Worm (Caenorhabditis elegans) whole organism, late embryonic: ENCODE results near the gene cah-4.

Experiments used
- K02D7.2 ChIP-seq: sonication (generic microtip); optimal IDR thresholded peaks from 2 replicates; lab custom pipeline; 2017; ENCODE audit warnings: mild to moderate bottlenecking, missing genetic modification characterization, missing compliant biosample characterization
- T23F11.4 ChIP-seq: fragments of 200-800 bp; sonication (Bioruptor generic); optimal IDR thresholded peaks from 2 replicates; lab custom pipeline; 2018; ENCODE audit warnings: mild to moderate bottlenecking, missing genetic modification characterization, missing compliant biosample characterization
- Y22D7AL.16 ChIP-seq: sonication (generic microtip); optimal IDR thresholded peaks from 2 replicates; lab custom pipeline; 2016; ENCODE audit warnings: missing genetic modification characterization, missing compliant biosample characterization
- ahr-1 ChIP-seq: sonication (generic microtip); optimal IDR thresholded peaks from 2 replicates; lab custom pipeline; 2016; ENCODE audit warnings: missing genetic modification characterization, missing compliant biosample characterization
- ama-1 ChIP-seq: fragments of 150-350 bp; optimal IDR thresholded peaks from 2 replicates; lab custom pipeline; 2014
- ceh-19 ChIP-seq: fragments of 200-800 bp; sonication (Bioruptor generic); optimal IDR thresholded peaks from 2 replicates; lab custom pipeline; 2018; ENCODE audit warnings: mild to moderate bottlenecking, missing genetic modification characterization, missing compliant biosample characterization
- ceh-22 ChIP-seq: sonication (generic microtip); optimal IDR thresholded peaks from 2 replicates; lab custom pipeline; 2017; ENCODE audit warnings: missing biosample characterization, missing genetic modification characterization
- ceh-30 ChIP-seq: fragments of 150-350 bp; optimal IDR thresholded peaks from 2 replicates; lab custom pipeline; 2014; ENCODE audit warnings: missing biosample characterization, missing genetic modification characterization
- ceh-31 ChIP-seq: sonication (generic microtip); optimal IDR thresholded peaks from 2 replicates; lab custom pipeline; 2016; ENCODE audit warnings: missing genetic modification characterization, missing compliant biosample characterization
- ceh-34 ChIP-seq: sonication (generic microtip); optimal IDR thresholded peaks from 2 replicates; lab custom pipeline; 2016; ENCODE audit warnings: mild to moderate bottlenecking, missing genetic modification characterization, missing compliant biosample characterization
- ceh-6 ChIP-seq: fragments of 200-800 bp; sonication (Bioruptor generic); optimal IDR thresholded peaks from 2 replicates; lab custom pipeline; 2018; ENCODE audit warnings: mild to moderate bottlenecking, missing genetic modification characterization, missing compliant biosample characterization
- che-1 ChIP-seq: sonication (generic microtip); optimal IDR thresholded peaks from 2 replicates; lab custom pipeline; 2016; ENCODE audit warnings: mild to moderate bottlenecking, missing genetic modification characterization, missing compliant biosample characterization
- dmd-4 ChIP-seq: sonication (generic microtip); optimal IDR thresholded peaks from 2 replicates; lab custom pipeline; 2016; ENCODE audit warnings: borderline replicate concordance, missing genetic modification characterization, missing compliant biosample characterization
- ets-4 ChIP-seq: sonication (generic microtip); optimal IDR thresholded peaks from 2 replicates; lab custom pipeline; 2016; ENCODE audit warnings: missing genetic modification characterization, missing compliant biosample characterization
- eyg-1 ChIP-seq: sonication (generic microtip); optimal IDR thresholded peaks from 2 replicates; lab custom pipeline; 2016; ENCODE audit warnings: missing genotype, missing genetic modification characterization, missing compliant biosample characterization
- fax-1 ChIP-seq: sonication (generic microtip); optimal IDR thresholded peaks from 2 replicates; lab custom pipeline; 2016; ENCODE audit warnings: missing genotype, missing genetic modification characterization, missing compliant biosample characterization
- fkh-6 ChIP-seq: sonication (generic microtip); optimal IDR thresholded peaks from 2 replicates; lab custom pipeline; 2016; ENCODE audit warnings: missing genetic modification characterization, missing compliant biosample characterization
- hlh-13 ChIP-seq: fragments of 200-800 bp; sonication (Bioruptor generic); optimal IDR thresholded peaks from 2 replicates; lab custom pipeline; 2018; ENCODE audit warnings: mild to moderate bottlenecking, missing genetic modification characterization, missing compliant biosample characterization
- hlh-15 ChIP-seq: sonication (generic microtip); optimal IDR thresholded peaks from 2 replicates; lab custom pipeline; 2016; ENCODE audit warnings: missing genetic modification characterization, missing compliant biosample characterization
- hlh-30 ChIP-seq: sonication (generic microtip); optimal IDR thresholded peaks from 2 replicates; lab custom pipeline; 2017; ENCODE audit warnings: antibody characterized with exemption, missing genetic modification characterization, missing compliant biosample characterization; ENCODE audit not compliant: insufficient read depth
- hlh-8 ChIP-seq: sonication (generic microtip); optimal IDR thresholded peaks from 2 replicates; lab custom pipeline; 2016; ENCODE audit warnings: missing genotype, missing genetic modification characterization, missing compliant biosample characterization
- madf-2 ChIP-seq: sonication (generic microtip); optimal IDR thresholded peaks from 2 replicates; lab custom pipeline; 2017; ENCODE audit warnings: missing genetic modification characterization, missing compliant biosample characterization
- mec-3 ChIP-seq: sonication (generic microtip); optimal IDR thresholded peaks from 2 replicates; lab custom pipeline; 2016; ENCODE audit warnings: borderline replicate concordance, missing genetic modification characterization, missing compliant biosample characterization
- nfya-1 ChIP-seq: sonication (generic microtip); optimal IDR thresholded peaks from 2 replicates; lab custom pipeline; 2017; ENCODE audit warnings: missing genetic modification characterization, mild to moderate bottlenecking, missing compliant biosample characterization, antibody characterized with exemption, moderate library complexity
- nhr-11 ChIP-seq: fragments of 150-350 bp; optimal IDR thresholded peaks from 2 replicates; lab custom pipeline; 2014; ENCODE audit warnings: missing biosample characterization, missing genetic modification characterization
- nhr-232 ChIP-seq: sonication (generic microtip); optimal IDR thresholded peaks from 2 replicates; lab custom pipeline; 2016; ENCODE audit warnings: missing genetic modification characterization, missing compliant biosample characterization
- npax-4 ChIP-seq: sonication (generic microtip); optimal IDR thresholded peaks from 2 replicates; lab custom pipeline; 2016; ENCODE audit warnings: missing genetic modification characterization, missing compliant biosample characterization
- pag-3 ChIP-seq: sonication (generic microtip); optimal IDR thresholded peaks from 2 replicates; lab custom pipeline; 2016; ENCODE audit warnings: missing compliant biosample characterization, missing genetic modification characterization, borderline replicate concordance
- pha-2 ChIP-seq: sonication (generic microtip); optimal IDR thresholded peaks from 2 replicates; lab custom pipeline; 2017; ENCODE audit warnings: mild to moderate bottlenecking, missing genetic modification characterization, missing compliant biosample characterization
- pqm-1 ChIP-seq: sonication (generic microtip); optimal IDR thresholded peaks from 2 replicates; lab custom pipeline; 2016; ENCODE audit warnings: missing genetic modification characterization, missing compliant biosample characterization
- sdc-2 ChIP-seq: sonication (generic microtip); optimal IDR thresholded peaks from 2 replicates; lab custom pipeline; 2016; ENCODE audit warnings: missing genotype, missing genetic modification characterization, missing compliant biosample characterization
- tbx-2 ChIP-seq: sonication (generic microtip); optimal IDR thresholded peaks from 2 replicates; lab custom pipeline; 2016; ENCODE audit warnings: missing genetic modification characterization, missing compliant biosample characterization
- tbx-7 ChIP-seq: sonication (generic microtip); optimal IDR thresholded peaks from 2 replicates; lab custom pipeline; 2016; ENCODE audit warnings: missing genotype, missing genetic modification characterization, missing compliant biosample characterization
- unc-3 ChIP-seq, 2 experiments: fragments of 200-800 bp in 1 of 2; sonication (Bioruptor generic) in 1 of 2; sonication (generic microtip) in 1 of 2; conservative IDR thresholded peaks in 1 of 2; optimal IDR thresholded peaks in 1 of 2; 2 replicates each; pipeline versions ENCODE4 v1.3.6 to Lab custom; 2016 to 2022; ENCODE audit warnings: missing compliant biosample characterization in 2 of 2, missing genetic modification characterization in 2 of 2, missing genetic modification reagents in 1 of 2
- unc-42 ChIP-seq: sonication (generic microtip); optimal IDR thresholded peaks from 2 replicates; lab custom pipeline; 2016; ENCODE audit warnings: missing genotype, missing genetic modification characterization, missing compliant biosample characterization
- unc-86 ChIP-seq: sonication (generic microtip); optimal IDR thresholded peaks from 2 replicates; lab custom pipeline; 2016; ENCODE audit warnings: missing genetic modification characterization, missing compliant biosample characterization
- ztf-16 ChIP-seq: sonication (generic microtip); optimal IDR thresholded peaks from 2 replicates; lab custom pipeline; 2017; ENCODE audit warnings: missing genetic modification characterization, missing compliant biosample characterization

Gene cah-4

ce11 chrX:13542236-13542635 lies at the start of gene cah-4:
Gene cah-4 (plus strand): TSS chrX:13542574.
- TF ChIP-seq ceh-34 (no peak), unc-86 (tag; lab: Kevin White, UChicago) (no peak), K02D7.2 (tag; lab: Kevin White, UChicago) (no peak), che-1 (no peak), nhr-232 (tag; lab: Kevin White, UChicago) (no peak), ets-4 (tag; lab: Kevin White, UChicago) (no peak), ceh-31 (tag; lab: Kevin White, UChicago) (no peak), ztf-16 (tag; lab: Kevin White, UChicago) (no peak), pag-3 (tag; lab: Kevin White, UChicago) (no peak), sdc-2 (tag; lab: Kevin White, UChicago) (no peak), npax-4 (tag; lab: Kevin White, UChicago) (no peak), eyg-1 (no peak), unc-3 (GFP tag; conservative IDR thresholded peaks at IDR 0.05; lab: Robert Waterston, UW) (no peak), unc-3 (tag; optimal IDR thresholded peaks at IDR 0.05; lab: Kevin White, UChicago) (no peak), ahr-1 (tag; lab: Kevin White, UChicago) (no peak), mec-3 (tag; lab: Kevin White, UChicago) (no peak), T23F11.4 (GFP tag; lab: Kevin White, UChicago) (no peak), fkh-6 (tag; lab: Kevin White, UChicago) (no peak)

ce11 chrX:13493762-13494161 lies 48.6 kb upstream of the cah-4 start:
- TF ChIP-seq madf-2 (tag; lab: Kevin White, UChicago) (no peak), ceh-19 (GFP tag; lab: Kevin White, UChicago) (no peak), tbx-7 (tag; lab: Kevin White, UChicago) (no peak), pqm-1 (tag; lab: Kevin White, UChicago) (no peak), Y22D7AL.16 (tag; lab: Kevin White, UChicago) (no peak), nhr-11 (tag; lab: Kevin White, UChicago) (no peak), tbx-2 (tag; lab: Kevin White, UChicago) (no peak), hlh-8 (tag; lab: Kevin White, UChicago) (no peak), eyg-1 (no peak), ceh-6 (GFP tag; lab: Kevin White, UChicago) (no peak), fax-1 (tag; lab: Kevin White, UChicago) (no peak), hlh-13 (GFP tag; lab: Kevin White, UChicago) (no peak)

DNA sequence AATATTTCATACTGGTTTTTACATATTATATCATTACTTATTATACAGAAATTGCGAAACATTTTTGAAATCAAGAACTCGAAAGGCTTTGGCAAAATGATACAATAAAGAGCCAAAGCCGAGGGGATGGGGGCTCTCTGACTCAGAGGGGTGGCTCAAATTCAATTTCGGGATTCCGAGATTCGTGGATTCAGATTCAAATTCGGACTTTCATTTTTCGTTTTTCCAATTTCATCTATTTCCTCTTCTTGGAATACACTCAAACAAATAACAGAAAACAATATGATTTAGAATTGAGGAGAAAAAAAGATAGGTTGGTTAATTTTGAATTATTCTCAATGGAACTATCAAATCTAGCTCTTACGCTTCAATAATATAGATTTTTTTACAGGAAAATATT lies 43.3 kb upstream of the cah-4 start:
- TF ChIP-seq unc-42 (tag; lab: Kevin White, UChicago) (peak; percentile 70), mec-3 (tag; lab: Kevin White, UChicago) (no peak), hlh-30 (tag; lab: Kevin White, UChicago) (no peak)

DNA sequence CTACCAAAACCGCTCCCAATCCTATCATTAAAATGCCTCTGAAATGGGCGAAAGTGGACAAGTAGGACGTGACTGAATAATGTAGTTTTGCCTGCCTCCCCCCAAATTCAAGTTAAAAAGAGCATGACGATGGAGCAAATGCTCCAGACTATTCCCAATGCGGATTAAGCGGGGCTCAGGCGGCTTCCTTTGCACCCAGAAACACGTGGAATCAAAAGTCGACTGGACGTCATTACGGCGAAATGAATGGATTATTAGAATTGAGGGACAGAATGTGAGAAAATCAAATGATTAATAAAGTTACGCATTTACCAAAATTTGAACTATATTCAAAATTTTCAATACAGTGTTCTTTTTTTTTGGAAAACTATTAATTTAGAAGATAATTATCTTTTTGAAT lies 42.5 kb upstream of the cah-4 start:
- no peak for TF ChIP-seq unc-42 (tag; lab: Kevin White, UChicago)
- no peak for TF ChIP-seq ceh-22 (tag; lab: Kevin White, UChicago)
- no peak for TF ChIP-seq nfya-1 (tag; lab: Kevin White, UChicago)
- no peak for TF ChIP-seq dmd-4
- TF ChIP-seq hlh-8 (tag; lab: Kevin White, UChicago) = no peak
- TF ChIP-seq pha-2 (tag; lab: Kevin White, UChicago) = no peak

ce11 chrX:13500568-13500967 lies 41.8 kb upstream of the cah-4 start, which contains the start of gene sad-1:
Gene sad-1 (minus strand): TSS chrX:13500668.
- TF ChIP-seq fkh-6 (tag; lab: Kevin White, UChicago) (no peak), che-1 (no peak), unc-42 (tag; lab: Kevin White, UChicago) (no peak), madf-2 (tag; lab: Kevin White, UChicago) (no peak), ceh-19 (GFP tag; lab: Kevin White, UChicago) (no peak), hlh-15 (no peak), K02D7.2 (tag; lab: Kevin White, UChicago) (no peak), ama-1 (no peak), ceh-30 (no peak)
